Worm (Caenorhabditis elegans): ENCODE measurements around the gene Y53F4B.25.

- TF ChIP-seq him-1 (tag; optimal IDR thresholded peaks at IDR 0.05) (no peak), dao-5 (tag; optimal IDR thresholded peaks at IDR 0.05) (no peak)
These were observed 22.4 kb downstream of the Y53F4B.25 start for ce11 chrII:15158364-15158763.
